Worm (Caenorhabditis elegans) whole organism, early embryonic: ENCODE results near the gene srj-10.

Experiments used
- B0310.2 ChIP-seq: sonication (generic microtip); optimal IDR thresholded peaks from 2 replicates; lab custom pipeline; 2016; ENCODE audit warnings: mild to moderate bottlenecking, missing genetic modification characterization, missing compliant biosample characterization
- F13C5.2 ChIP-seq: sonication (generic microtip); optimal IDR thresholded peaks from 2 replicates; lab custom pipeline; 2017; ENCODE audit warnings: mild to moderate bottlenecking, missing genetic modification characterization, inconsistent platforms, missing compliant biosample characterization
- aly-1 ChIP-seq: sonication (generic microtip); optimal IDR thresholded peaks from 2 replicates; lab custom pipeline; 2016; ENCODE audit warnings: missing genetic modification characterization, missing compliant biosample characterization
- ama-1 ChIP-seq: fragments of 150-350 bp; optimal IDR thresholded peaks from 2 replicates; lab custom pipeline; 2014
- ceh-13 ChIP-seq: fragments of 200-800 bp; sonication (Bioruptor generic); optimal IDR thresholded peaks from 2 replicates; lab custom pipeline; 2018; ENCODE audit warnings: mild to moderate bottlenecking, missing genetic modification characterization, missing compliant biosample characterization
- ceh-36 ChIP-seq: sonication (generic microtip); optimal IDR thresholded peaks from 2 replicates; lab custom pipeline; 2016; ENCODE audit warnings: missing genetic modification characterization, inconsistent platforms, missing compliant biosample characterization
- ets-7 ChIP-seq: sonication (generic microtip); optimal IDR thresholded peaks from 2 replicates; lab custom pipeline; 2016; ENCODE audit warnings: missing genotype, missing genetic modification characterization, missing compliant biosample characterization
- flt-1 ChIP-seq: fragments of 200-800 bp; sonication (Bioruptor generic); IDR thresholded peaks from 2 replicates; pipeline ENCODE4 v1.3.6; 2022; ENCODE audit warnings: missing genetic modification characterization, missing compliant biosample characterization
- hmbx-1 ChIP-seq: sonication (generic microtip); optimal IDR thresholded peaks from 2 replicates; lab custom pipeline; 2016; ENCODE audit warnings: mild to moderate bottlenecking, missing genetic modification characterization, missing compliant biosample characterization
- hmg-4 ChIP-seq: fragments of 200-800 bp; sonication (Bioruptor generic); optimal IDR thresholded peaks from 2 replicates; lab custom pipeline; 2018; ENCODE audit warnings: mild to moderate bottlenecking, missing genetic modification characterization, missing compliant biosample characterization
- hnd-1 ChIP-seq: sonication (generic microtip); optimal IDR thresholded peaks from 2 replicates; lab custom pipeline; 2016; ENCODE audit warnings: missing genetic modification characterization, missing compliant biosample characterization
- pes-1 ChIP-seq: fragments of 200-800 bp; sonication (Bioruptor generic); IDR thresholded peaks from 2 replicates; pipeline ENCODE4 v1.3.6; 2022; ENCODE audit warnings: missing genetic modification reagents, missing genetic modification characterization, missing compliant biosample characterization
- scrt-1 ChIP-seq: fragments of 200-800 bp; sonication (Bioruptor generic); IDR thresholded peaks from 2 replicates; pipeline ENCODE4 v1.3.6; 2022; ENCODE audit warnings: missing genetic modification characterization, missing compliant biosample characterization
- sea-1 ChIP-seq: fragments of 200-800 bp; sonication (Bioruptor generic); conservative IDR thresholded peaks from 2 replicates; pipeline ENCODE4 v1.3.6; 2022; ENCODE audit warnings: missing genetic modification characterization, missing compliant biosample characterization
- tbx-11 ChIP-seq: fragments of 200-800 bp; sonication (Bioruptor generic); IDR thresholded peaks from 2 replicates; pipeline ENCODE4 v1.3.6; 2022; ENCODE audit warnings: missing genetic modification characterization, missing compliant biosample characterization
- tbx-37 ChIP-seq: fragments of 200-800 bp; sonication (Bioruptor generic); conservative IDR thresholded peaks from 2 replicates; pipeline ENCODE4 v1.3.6; 2022; ENCODE audit warnings: missing genetic modification reagents, missing genetic modification characterization, missing compliant biosample characterization
- tra-4 ChIP-seq: sonication (generic microtip); optimal IDR thresholded peaks from 2 replicates; lab custom pipeline; 2017; ENCODE audit warnings: missing genetic modification characterization, missing compliant biosample characterization

Gene srj-10

DNA sequence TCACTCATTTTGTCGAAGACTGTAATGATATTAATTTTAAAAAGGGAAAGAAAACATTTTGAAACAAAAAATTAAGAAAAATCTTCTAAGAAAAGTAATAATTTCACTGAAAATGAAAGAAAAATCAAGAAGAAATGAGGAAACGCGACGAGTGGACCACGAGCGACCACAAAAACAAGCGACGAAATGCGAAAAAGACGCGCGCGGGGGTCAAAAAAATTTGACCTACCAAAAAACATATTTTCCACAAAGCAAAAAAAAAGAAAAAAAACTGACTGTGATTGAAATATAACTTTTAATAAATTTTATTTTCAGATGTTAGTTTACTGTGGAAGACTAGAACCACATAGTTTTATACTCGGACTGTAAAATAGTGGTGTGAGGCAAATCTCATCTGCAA lies 14.9 kb downstream of the srj-10 start, which contains the start of gene F14H3.6:
Gene F14H3.6 (minus strand): TSS at position 22 of the 400 bp plus-strand sequence.
- TF ChIP-seq B0310.2 (no peak), tbx-11 (GFP tag; lab: Robert Waterston, UW) (no peak), ama-1 (no peak), hnd-1 (tag; lab: Kevin White, UChicago) (no peak), flt-1 (GFP tag; lab: Robert Waterston, UW) (no peak), scrt-1 (GFP tag; lab: Robert Waterston, UW) (no peak), hmg-4 (GFP tag; lab: Kevin White, UChicago) (no peak), aly-1 (tag; lab: Kevin White, UChicago) (no peak), ceh-13 (GFP tag; lab: Kevin White, UChicago) (no peak), sea-1 (no peak)

ce11 chrV:16057010-16057463 lies 16.7 kb downstream of the srj-10 start, which contains the start of gene F14H3.5:
TSS of gene F14H3.5 (minus strand) at chrV:16057060.
- no peak for TF ChIP-seq sea-1
- TF ChIP-seq hnd-1 (tag; lab: Kevin White, UChicago), result no peak
- TF ChIP-seq pes-1 (GFP tag; lab: Robert Waterston, UW), result no peak
- no peak for TF ChIP-seq scrt-1 (GFP tag; lab: Robert Waterston, UW)
- TF ChIP-seq ama-1, result no peak
- TF ChIP-seq aly-1 (tag; lab: Kevin White, UChicago), result no peak
- no peak for TF ChIP-seq flt-1 (GFP tag; lab: Robert Waterston, UW)
- TF ChIP-seq tra-4 (tag; lab: Kevin White, UChicago), result no peak
- TF ChIP-seq tbx-37 (GFP tag; lab: Robert Waterston, UW), result no peak
- no peak for TF ChIP-seq hmbx-1 (tag; lab: Kevin White, UChicago)
- TF ChIP-seq ceh-13 (GFP tag; lab: Kevin White, UChicago), result no peak
- TF ChIP-seq hmg-4 (GFP tag; lab: Kevin White, UChicago), result no peak
- no peak for TF ChIP-seq tbx-11 (GFP tag; lab: Robert Waterston, UW)

DNA sequence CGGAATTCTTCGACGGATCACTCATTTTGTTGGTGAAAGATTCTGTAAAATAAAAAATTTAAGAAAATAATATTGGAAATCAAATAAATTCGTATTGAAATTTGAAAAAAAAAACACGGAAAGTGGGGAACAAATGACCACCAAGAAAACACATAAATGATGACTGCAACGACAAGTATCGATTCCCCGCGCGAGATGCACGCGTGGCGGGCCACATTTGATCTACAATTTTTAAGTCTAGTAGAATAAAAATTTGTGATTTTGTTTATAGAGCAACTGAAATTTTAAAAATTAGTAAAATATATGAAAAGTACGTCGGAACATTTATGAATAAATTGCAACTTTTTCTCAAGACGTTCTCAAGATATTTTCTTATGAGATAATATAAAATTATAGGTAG lies 18.7 kb downstream of the srj-10 start, which contains the start of gene F14H3.4:
Gene F14H3.4 (minus strand): TSS at position 42 of the 400 bp plus-strand sequence.
- TF ChIP-seq tbx-11 (GFP tag; lab: Robert Waterston, UW), result no peak
- TF ChIP-seq hmbx-1 (tag; lab: Kevin White, UChicago), result no peak
- TF ChIP-seq hnd-1 (tag; lab: Kevin White, UChicago), result no peak
- TF ChIP-seq hmg-4 (GFP tag; lab: Kevin White, UChicago), result no peak
- TF ChIP-seq ceh-36 (tag; lab: Kevin White, UChicago), result no peak
- TF ChIP-seq ets-7 (tag; lab: Kevin White, UChicago), result no peak
- TF ChIP-seq F13C5.2 (tag; lab: Kevin White, UChicago), result no peak
- no peak for TF ChIP-seq ceh-13 (GFP tag; lab: Kevin White, UChicago)
- TF ChIP-seq tra-4 (tag; lab: Kevin White, UChicago), result no peak
- no peak for TF ChIP-seq B0310.2
- TF ChIP-seq aly-1 (tag; lab: Kevin White, UChicago), result no peak
- TF ChIP-seq scrt-1 (GFP tag; lab: Robert Waterston, UW), result no peak
- TF ChIP-seq tbx-37 (GFP tag; lab: Robert Waterston, UW), result no peak
- TF ChIP-seq ama-1, result no peak
- no peak for TF ChIP-seq sea-1
- TF ChIP-seq flt-1 (GFP tag; lab: Robert Waterston, UW), result no peak
- TF ChIP-seq pes-1 (GFP tag; lab: Robert Waterston, UW), result no peak

DNA sequence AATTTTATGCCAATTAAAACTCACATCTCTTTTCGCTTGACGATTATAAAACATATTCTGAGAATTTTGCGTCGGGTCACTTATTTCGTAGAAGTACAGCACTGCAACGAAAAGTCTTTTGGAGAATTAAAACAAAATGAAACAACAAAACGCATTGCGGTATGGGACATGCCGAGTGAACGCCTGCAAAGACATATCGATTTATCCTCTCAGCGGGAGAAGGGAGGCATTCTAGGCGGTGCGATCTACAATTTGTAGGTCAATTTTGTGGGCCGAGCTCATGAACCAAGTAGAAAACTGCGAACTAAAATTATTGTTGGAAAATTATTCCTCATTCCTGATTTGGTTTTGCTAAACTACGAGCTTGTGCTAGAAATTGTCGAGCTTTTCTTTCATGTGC lies 20.4 kb downstream of the srj-10 start, which contains the start of gene F14H3.3:
Gene F14H3.3 (minus strand): TSS at position 101 of the 400 bp plus-strand sequence.
- no peak for TF ChIP-seq ceh-13 (GFP tag; lab: Kevin White, UChicago)
- TF ChIP-seq tbx-37 (GFP tag; lab: Robert Waterston, UW), result no peak
- TF ChIP-seq tbx-11 (GFP tag; lab: Robert Waterston, UW), result no peak
- TF ChIP-seq aly-1 (tag; lab: Kevin White, UChicago), result no peak
- TF ChIP-seq B0310.2, result no peak
- TF ChIP-seq scrt-1 (GFP tag; lab: Robert Waterston, UW), result no peak
- TF ChIP-seq flt-1 (GFP tag; lab: Robert Waterston, UW), result no peak
- TF ChIP-seq pes-1 (GFP tag; lab: Robert Waterston, UW), result no peak
- TF ChIP-seq sea-1, result no peak
- no peak for TF ChIP-seq tra-4 (tag; lab: Kevin White, UChicago)
- no peak for TF ChIP-seq F13C5.2 (tag; lab: Kevin White, UChicago)
- TF ChIP-seq ets-7 (tag; lab: Kevin White, UChicago), result no peak
- TF ChIP-seq ceh-36 (tag; lab: Kevin White, UChicago), result no peak

ce11 chrV:16049177-16049576 lies 24.6 kb downstream of the srj-10 start, which contains the start of gene best-12:
TSS of gene best-12 (plus strand) at chrV:16049477.
- TF ChIP-seq ceh-36 (tag; lab: Kevin White, UChicago) (no peak), hmg-4 (GFP tag; lab: Kevin White, UChicago) (no peak), aly-1 (tag; lab: Kevin White, UChicago) (no peak), ama-1 (no peak), scrt-1 (GFP tag; lab: Robert Waterston, UW) (no peak), pes-1 (GFP tag; lab: Robert Waterston, UW) (no peak), tbx-11 (GFP tag; lab: Robert Waterston, UW) (no peak), ets-7 (tag; lab: Kevin White, UChicago) (no peak), ceh-13 (GFP tag; lab: Kevin White, UChicago) (no peak), hmbx-1 (tag; lab: Kevin White, UChicago) (no peak), tbx-37 (GFP tag; lab: Robert Waterston, UW) (no peak), sea-1 (no peak), flt-1 (GFP tag; lab: Robert Waterston, UW) (no peak), F13C5.2 (tag; lab: Kevin White, UChicago) (no peak), B0310.2 (no peak), tra-4 (tag; lab: Kevin White, UChicago) (no peak)

DNA sequence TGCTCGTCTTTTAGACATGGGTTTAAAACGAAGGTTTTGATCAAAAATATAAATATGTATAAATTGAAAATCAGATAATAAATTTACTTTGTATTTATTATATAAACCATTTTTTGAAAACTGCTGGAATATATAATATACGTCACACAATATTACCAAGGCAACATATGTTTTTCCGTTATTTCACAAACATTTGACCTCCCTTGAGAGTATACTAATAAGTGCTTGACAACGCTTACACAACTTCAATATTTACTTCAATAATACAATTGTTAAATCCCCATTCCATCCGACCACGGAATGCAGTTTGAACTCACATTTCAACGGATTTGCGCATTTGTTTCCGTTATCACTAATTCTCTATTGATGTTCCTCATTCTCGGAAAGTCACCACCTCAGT lies 26.2 kb downstream of the srj-10 start, which contains the start of gene str-198:
Gene str-198 (plus strand): TSS at position 301 of the 400 bp plus-strand sequence.
- no peak for TF ChIP-seq hnd-1 (tag; lab: Kevin White, UChicago)
- no peak for TF ChIP-seq pes-1 (GFP tag; lab: Robert Waterston, UW)
- TF ChIP-seq aly-1 (tag; lab: Kevin White, UChicago), result no peak
- TF ChIP-seq hmbx-1 (tag; lab: Kevin White, UChicago), result no peak
- no peak for TF ChIP-seq tbx-37 (GFP tag; lab: Robert Waterston, UW)
- no peak for TF ChIP-seq B0310.2
- TF ChIP-seq flt-1 (GFP tag; lab: Robert Waterston, UW), result no peak
- TF ChIP-seq tbx-11 (GFP tag; lab: Robert Waterston, UW), result no peak
- TF ChIP-seq ets-7 (tag; lab: Kevin White, UChicago), result no peak
- no peak for TF ChIP-seq ama-1
- TF ChIP-seq sea-1, result no peak
- no peak for TF ChIP-seq ceh-36 (tag; lab: Kevin White, UChicago)
- TF ChIP-seq tra-4 (tag; lab: Kevin White, UChicago), result no peak
- TF ChIP-seq ceh-13 (GFP tag; lab: Kevin White, UChicago), result no peak
- TF ChIP-seq F13C5.2 (tag; lab: Kevin White, UChicago), result no peak
- TF ChIP-seq hmg-4 (GFP tag; lab: Kevin White, UChicago), result no peak
- TF ChIP-seq scrt-1 (GFP tag; lab: Robert Waterston, UW), result no peak
